Worm (Caenorhabditis elegans) whole organism, L4 larva: ENCODE data around the gene Y47D7A.19.

Experiments used
- D1046.2 ChIP-seq: fragments of 200-800 bp; sonication (Bioruptor generic); IDR thresholded peaks from 2 replicates; pipeline ENCODE4 v1.3.6; 2022; ENCODE audit warnings: missing genetic modification characterization, missing compliant biosample characterization
- F10B5.3 ChIP-seq: sonication (generic microtip); optimal IDR thresholded peaks from 2 replicates; lab custom pipeline; 2016; ENCODE audit warnings: mild to moderate bottlenecking, missing genetic modification characterization, missing compliant biosample characterization
- R02D3.7 ChIP-seq: fragments of 150-350 bp; sonication (generic microtip); optimal IDR thresholded peaks from 3 replicates; lab custom pipeline; 2014; ENCODE audit warnings: missing biosample characterization, missing genetic modification characterization
- T20F7.1 ChIP-seq: fragments of 200-800 bp; sonication (Bioruptor generic); optimal IDR thresholded peaks from 2 replicates; lab custom pipeline; 2018; ENCODE audit warnings: mild to moderate bottlenecking, missing genetic modification characterization, missing compliant biosample characterization
- T26A8.4 ChIP-seq: fragments of 200-800 bp; sonication (Bioruptor generic); IDR thresholded peaks from 2 replicates; pipeline ENCODE4 v1.3.6; 2022; ENCODE audit warnings: missing genetic modification characterization, missing compliant biosample characterization
- Y105C5A.15 ChIP-seq: fragments of 200-800 bp; sonication (Bioruptor generic); IDR thresholded peaks from 2 replicates; pipeline ENCODE4 v1.3.6; 2022; ENCODE audit warnings: missing genetic modification characterization, missing compliant biosample characterization
- ZK337.2 ChIP-seq: fragments of 200-800 bp; sonication (Bioruptor generic); IDR thresholded peaks from 2 replicates; pipeline ENCODE4 v1.3.6; 2022; ENCODE audit warnings: missing genetic modification reagents, missing genetic modification characterization, missing compliant biosample characterization
- aha-1 ChIP-seq: fragments of 150-350 bp; peaks from one replicate; lab custom pipeline; 2014; ENCODE audit warnings: missing biosample characterization, missing genetic modification characterization
- ama-1 ChIP-seq: fragments of 150-350 bp; optimal IDR thresholded peaks from 2 replicates; lab custom pipeline; 2014; ENCODE audit warnings: inconsistent platforms, mixed read lengths
- arid-1 ChIP-seq: fragments of 200-800 bp; sonication (Bioruptor generic); conservative IDR thresholded peaks from 2 replicates; pipeline ENCODE4 v1.3.6; 2022; ENCODE audit warnings: missing genetic modification reagents, missing genetic modification characterization, missing compliant biosample characterization
- ces-1 ChIP-seq: fragments of 150-350 bp; sonication (generic microtip); optimal IDR thresholded peaks from 4 replicates; lab custom pipeline; 2014; ENCODE audit warnings: missing biosample characterization, missing genetic modification reagents, missing genetic modification characterization
- daf-19 ChIP-seq: fragments of 200-800 bp; sonication (Bioruptor generic); conservative IDR thresholded peaks from 2 replicates; pipeline ENCODE4 v1.3.6; 2022; ENCODE audit warnings: missing genetic modification characterization, missing compliant biosample characterization
- egl-27 ChIP-seq: sonication (generic microtip); optimal IDR thresholded peaks from 3 replicates; lab custom pipeline; 2017; ENCODE audit warnings: missing biosample characterization, missing genetic modification reagents, missing genetic modification characterization
- hlh-11 ChIP-seq: fragments of 200-800 bp; sonication (Bioruptor generic); optimal IDR thresholded peaks from 2 replicates; lab custom pipeline; 2018; ENCODE audit warnings: mild to moderate bottlenecking, missing genetic modification characterization, missing compliant biosample characterization
- hlh-30 ChIP-seq: sonication (generic microtip); optimal IDR thresholded peaks from 2 replicates; lab custom pipeline; 2017; ENCODE audit warnings: antibody characterized with exemption, mild to moderate bottlenecking, missing genetic modification characterization, missing compliant biosample characterization; ENCODE audit not compliant: insufficient read depth
- hmg-1.1 ChIP-seq: fragments of 200-800 bp; sonication (Bioruptor generic); IDR thresholded peaks from 2 replicates; pipeline ENCODE4 v1.3.6; 2022; ENCODE audit warnings: missing genetic modification reagents, missing genetic modification characterization, missing compliant biosample characterization
- lin-39 ChIP-seq: fragments of 150-350 bp; optimal IDR thresholded peaks from 2 replicates; lab custom pipeline; 2014; ENCODE audit warnings: missing biosample characterization, missing genetic modification reagents, missing genetic modification characterization
- mes-2 ChIP-seq: sonication (generic microtip); optimal IDR thresholded peaks from 2 replicates; lab custom pipeline; 2016; ENCODE audit warnings: missing genotype, mild to moderate bottlenecking, missing genetic modification characterization, missing compliant biosample characterization; ENCODE audit not compliant: poor library complexity, severe bottlenecking
- nhr-237 ChIP-seq: sonication (generic microtip); optimal IDR thresholded peaks from 2 replicates; lab custom pipeline; 2017; ENCODE audit warnings: missing biosample characterization, missing genetic modification characterization
- nhr-48 ChIP-seq: sonication (generic microtip); optimal IDR thresholded peaks from 2 replicates; lab custom pipeline; 2016; ENCODE audit warnings: mild to moderate bottlenecking, missing genetic modification characterization, missing compliant biosample characterization
- nhr-6 ChIP-seq: fragments of 150-350 bp; optimal IDR thresholded peaks from 2 replicates; lab custom pipeline; 2014; ENCODE audit warnings: missing biosample characterization, missing genetic modification characterization
- nhr-76 ChIP-seq: fragments of 150-350 bp; optimal IDR thresholded peaks from 2 replicates; lab custom pipeline; 2014; ENCODE audit warnings: missing biosample characterization, missing genetic modification characterization
- pha-4 ChIP-seq, 2 experiments: fragments of 150-350 bp in 1 of 2; fragments of 200-800 bp in 1 of 2; sonication (Bioruptor generic) in 1 of 2; IDR thresholded peaks in 1 of 2; optimal IDR thresholded peaks in 1 of 2; 2 replicates each; pipeline versions ENCODE4 v1.3.6 to Lab custom; 2014 to 2022; ENCODE audit warnings: missing genetic modification characterization in 2 of 2, missing genetic modification reagents in 2 of 2, missing biosample characterization in 1 of 2, missing compliant biosample characterization in 1 of 2
- set-16 ChIP-seq: fragments of 200-800 bp; sonication (Bioruptor generic); IDR thresholded peaks from 2 replicates; pipeline ENCODE4 v1.3.6; 2022; ENCODE audit warnings: missing genetic modification reagents, missing genetic modification characterization, missing compliant biosample characterization
- skn-1 ChIP-seq: fragments of 150-350 bp; optimal IDR thresholded peaks from 2 replicates; lab custom pipeline; 2014; ENCODE audit warnings: missing biosample characterization, missing genetic modification characterization
- snpc-1.2 ChIP-seq: fragments of 200-800 bp; sonication (Bioruptor generic); IDR thresholded peaks from 2 replicates; pipeline ENCODE4 v1.3.6; 2022; ENCODE audit warnings: missing genetic modification reagents, missing genetic modification characterization, missing compliant biosample characterization
- spr-1 ChIP-seq: sonication (generic microtip); optimal IDR thresholded peaks from 2 replicates; lab custom pipeline; 2016; ENCODE audit warnings: mild to moderate bottlenecking, missing genetic modification characterization, missing compliant biosample characterization
- unc-130 ChIP-seq: sonication (generic microtip); optimal IDR thresholded peaks from 2 replicates; lab custom pipeline; 2016; ENCODE audit warnings: missing genetic modification reagents, missing genetic modification characterization, missing compliant biosample characterization
- unc-62 ChIP-seq, 3 experiments: fragments of 150-350 bp in 1 of 3; sonication (generic microtip); optimal IDR thresholded peaks in 2 of 3; peaks in 1 of 3; 1 replicate in 1 of 3; 2 replicates in 2 of 3; lab custom pipeline; 2014 to 2017; ENCODE audit warnings: missing biosample characterization in 3 of 3, missing genetic modification characterization in 3 of 3, missing genetic modification reagents in 3 of 3, missing genotype in 1 of 3
- zfp-2 ChIP-seq: sonication (generic microtip); optimal IDR thresholded peaks from 2 replicates; lab custom pipeline; 2016; ENCODE audit warnings: mild to moderate bottlenecking, missing genetic modification characterization, missing compliant biosample characterization

Y47D7A.19 gene

DNA sequence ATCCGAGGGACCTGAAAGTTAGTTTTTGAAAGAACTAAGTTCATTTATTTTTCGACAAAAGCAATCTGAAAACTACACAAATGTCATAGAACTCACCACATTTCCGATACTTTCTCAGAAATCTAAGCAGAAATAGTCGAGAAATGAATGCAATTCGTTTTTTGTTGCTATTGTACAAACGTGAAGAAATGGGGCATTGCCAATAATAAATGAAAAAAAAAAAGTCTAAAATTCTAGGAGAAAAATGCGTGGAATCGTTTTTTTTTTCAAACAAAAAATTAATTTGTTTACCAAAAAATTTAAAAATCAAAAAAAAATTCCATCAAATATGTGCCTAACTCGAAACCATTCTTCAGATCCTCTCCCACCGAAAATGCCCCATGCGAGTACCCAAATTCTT is 12.4 kb upstream of the Y47D7A.19 start, which contains the start of gene Y47D7A.17:
Gene Y47D7A.17 (minus strand): TSS at position 101 of the 400 bp plus-strand sequence.
- no peak for TF ChIP-seq nhr-76 (tag; lab: Kevin White, UChicago)
- TF ChIP-seq hmg-1.1 (GFP tag; lab: Robert Waterston, UW), result no peak
- no peak for TF ChIP-seq ZK337.2 (GFP tag; lab: Robert Waterston, UW)
- TF ChIP-seq zfp-2, result no peak
- no peak for TF ChIP-seq skn-1 (tag; lab: Kevin White, UChicago)
- no peak for TF ChIP-seq arid-1 (GFP tag; lab: Robert Waterston, UW)
- no peak for TF ChIP-seq lin-39 (tag; lab: Kevin White, UChicago)
- TF ChIP-seq spr-1 (tag; lab: Kevin White, UChicago), result no peak

DNA sequence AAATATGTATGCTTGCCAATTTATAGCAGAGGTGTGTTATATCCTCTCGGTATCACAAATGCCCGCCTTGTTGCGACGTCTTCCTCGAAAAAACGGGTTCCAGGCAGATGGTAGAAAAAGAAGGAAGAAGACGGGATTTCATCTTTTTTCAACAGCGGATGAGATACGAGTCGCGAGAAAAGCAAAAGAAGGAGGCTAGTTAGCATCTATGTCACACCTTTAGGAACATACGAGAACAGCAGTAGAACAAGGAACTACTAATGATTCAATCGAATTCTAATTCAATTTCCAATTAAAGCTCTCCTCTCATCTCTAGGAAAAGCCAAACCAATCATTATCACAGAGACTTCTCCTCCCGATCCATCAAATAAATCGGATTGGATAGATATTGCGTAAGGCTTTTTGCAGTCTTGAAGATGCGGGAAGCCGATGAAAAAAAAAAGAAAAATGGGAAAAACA is 9.5 kb upstream of the Y47D7A.19 start, which contains the start of gene grl-5:
Gene grl-5 (minus strand): TSS at position 51 of the 459 bp plus-strand sequence.
- TF ChIP-seq F10B5.3 (tag; lab: Kevin White, UChicago) (no peak), hlh-11 (tag; lab: Kevin White, UChicago) (peak; percentile 41), daf-19 (GFP tag; lab: Robert Waterston, UW) (no peak), skn-1 (tag; lab: Kevin White, UChicago) (no peak), T26A8.4 (no peak), unc-62 (GFP tag; optimal IDR thresholded peaks at IDR 0.05 in 1 of 2; lab: Kevin White, UChicago) (peak in 1 of 2 experiments; percentile 84), unc-62 (tag; optimal IDR thresholded peaks at IDR 0.05; lab: Kevin White, UChicago) (no peak), aha-1 (tag; lab: Kevin White, UChicago) (peak; percentile 94)

DNA sequence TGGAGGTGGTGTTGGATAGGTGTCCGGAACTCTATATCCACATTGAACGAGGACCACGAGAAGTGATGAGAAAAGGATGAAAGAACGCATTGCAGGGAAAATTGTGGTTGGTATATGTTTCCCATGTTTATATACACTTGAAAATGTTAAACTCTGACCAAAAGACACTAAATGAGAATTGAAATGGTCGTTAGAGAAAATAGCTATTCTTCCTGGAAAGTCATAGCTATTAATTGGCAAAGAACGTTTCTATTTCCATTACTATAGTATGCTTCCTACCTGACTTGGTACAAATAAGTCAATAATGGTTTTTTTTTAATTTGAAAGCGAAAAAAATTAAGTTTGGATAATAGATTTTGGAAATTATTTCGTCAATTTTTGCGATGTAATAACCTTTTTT is 7.4 kb upstream of the Y47D7A.19 start, which contains the start of gene Y47D7A.18:
Gene Y47D7A.18 (minus strand): TSS at position 101 of the 400 bp plus-strand sequence.
- TF ChIP-seq egl-27, result no peak
- TF ChIP-seq unc-62 (GFP tag; optimal IDR thresholded peaks at IDR 0.05 in 1 of 2; lab: Kevin White, UChicago), result peak in 1 of 2 experiments; percentile 31
- TF ChIP-seq unc-62 (tag; optimal IDR thresholded peaks at IDR 0.05; lab: Kevin White, UChicago), result no peak
- no peak for TF ChIP-seq ces-1 (GFP tag; lab: Kevin White, UChicago)
- no peak for TF ChIP-seq hmg-1.1 (GFP tag; lab: Robert Waterston, UW)
- no peak for TF ChIP-seq unc-130 (GFP tag; lab: Kevin White, UChicago)

DNA sequence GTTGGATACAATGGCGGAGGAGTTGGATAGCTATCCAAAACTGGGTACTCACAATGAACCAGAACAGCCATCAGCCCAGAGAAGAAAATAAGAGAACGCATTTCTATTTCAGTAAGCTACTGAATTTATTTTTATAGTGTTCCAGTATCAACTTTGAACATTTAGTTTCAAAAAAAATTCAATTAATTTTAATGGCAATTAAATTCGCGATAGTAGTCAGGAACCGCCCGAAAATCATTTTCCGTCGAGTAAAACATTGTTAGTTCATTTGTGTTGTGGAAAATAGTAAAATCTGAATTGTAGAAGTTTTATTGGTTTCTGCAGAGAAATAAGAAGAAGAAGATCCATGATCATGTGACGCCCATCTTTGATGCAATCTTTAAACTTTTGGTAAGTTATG is 6.0 kb upstream of the Y47D7A.19 start, which contains the start of gene Y47D7A.6:
Gene Y47D7A.6 (minus strand): TSS at position 101 of the 400 bp plus-strand sequence.
- TF ChIP-seq snpc-1.2 (GFP tag; lab: Robert Waterston, UW) (no peak), nhr-237 (tag; lab: Kevin White, UChicago) (no peak)

DNA sequence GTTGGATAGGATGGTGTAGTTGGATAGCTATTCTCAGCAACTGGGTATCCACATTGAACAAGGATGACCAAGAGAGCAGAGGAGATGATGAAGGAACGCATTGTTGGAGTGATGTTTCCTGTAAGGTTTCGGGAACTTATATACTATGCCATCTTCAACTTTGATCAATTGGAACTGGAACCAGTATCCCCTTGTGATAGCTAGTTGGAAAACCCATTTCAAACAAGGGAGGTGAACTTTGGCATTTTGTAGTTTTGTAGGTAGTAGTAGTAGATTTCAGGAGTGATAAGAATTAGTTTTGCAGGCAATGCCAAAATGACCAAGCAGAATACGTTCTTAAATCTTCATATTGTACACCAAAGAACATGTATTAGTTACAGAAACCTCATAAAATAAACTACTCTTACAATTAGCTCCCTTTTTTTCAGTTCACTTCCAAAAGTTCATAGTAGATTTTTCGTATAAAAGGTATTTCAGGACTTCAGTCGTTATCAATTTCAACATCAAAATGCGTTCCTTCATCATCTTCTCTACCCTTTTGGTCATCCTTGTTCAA is 4.3 kb upstream of the Y47D7A.19 start, which contains the start of the genes Y47D7A.7 and Y47D7A.2:
Gene Y47D7A.7 (minus strand): TSS at position 101 of the 556 bp plus-strand sequence.
Gene Y47D7A.2 (plus strand): TSS at position 506 of the 556 bp plus-strand sequence.
- TF ChIP-seq nhr-6 (tag; lab: Kevin White, UChicago), result no peak
- TF ChIP-seq mes-2 (tag; lab: Kevin White, UChicago), result no peak
- TF ChIP-seq set-16 (GFP tag; lab: Robert Waterston, UW), result no peak
- no peak for TF ChIP-seq lin-39 (tag; lab: Kevin White, UChicago)
- TF ChIP-seq Y105C5A.15 (GFP tag; lab: Robert Waterston, UW), result no peak
- no peak for TF ChIP-seq R02D3.7 (tag; lab: Kevin White, UChicago)
- no peak for TF ChIP-seq T20F7.1 (GFP tag; lab: Kevin White, UChicago)
- no peak for TF ChIP-seq pha-4 (GFP tag; IDR thresholded peaks at IDR 0.05; lab: Robert Waterston, UW)
- TF ChIP-seq pha-4 (tag; optimal IDR thresholded peaks at IDR 0.05; lab: Kevin White, UChicago), result no peak
- no peak for TF ChIP-seq zfp-2
- no peak for TF ChIP-seq hlh-30 (tag; lab: Kevin White, UChicago)
- TF ChIP-seq D1046.2 (GFP tag; lab: Robert Waterston, UW), result no peak
- no peak for TF ChIP-seq ama-1 (lab: Kevin White, UChicago)
- no peak for TF ChIP-seq nhr-48 (tag; lab: Kevin White, UChicago)
- TF ChIP-seq, all 104 proteins: peak for 0
